Worm (Caenorhabditis elegans): ENCODE data around the gene Y56A3A.33.

Gene Y56A3A.33

DNA sequence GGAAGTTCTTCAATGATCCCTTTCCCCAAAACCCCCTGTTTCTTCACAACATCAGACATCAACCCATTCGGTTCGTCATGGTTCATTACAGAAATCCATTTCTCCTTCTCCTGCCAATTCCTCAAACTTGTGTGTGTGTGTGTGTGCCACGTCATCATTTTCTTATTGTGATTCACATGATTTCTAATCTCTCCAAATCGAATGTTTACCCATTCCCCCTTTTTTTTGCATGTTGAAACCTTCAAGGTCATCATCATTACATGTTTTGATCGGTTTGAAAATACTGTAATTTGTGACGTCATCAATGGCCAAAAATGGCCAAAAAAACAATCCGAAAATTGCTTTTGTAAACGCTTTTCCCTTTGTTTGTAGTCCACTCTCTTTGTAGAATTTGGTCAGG is 7.0 kb upstream of the Y56A3A.33 start:
- TF ChIP-seq sea-2 (GFP tag; optimal IDR thresholded peaks at IDR 0.05) (no peak), pha-4 (tag; optimal IDR thresholded peaks at IDR 0.05) (peak; percentile 10), egl-5 (tag; optimal IDR thresholded peaks at IDR 0.05) (peak; percentile 53), ztf-11 (tag; optimal IDR thresholded peaks at IDR 0.05) (no peak), nhr-25 (tag; optimal IDR thresholded peaks at IDR 0.05) (peak; percentile 64)

DNA sequence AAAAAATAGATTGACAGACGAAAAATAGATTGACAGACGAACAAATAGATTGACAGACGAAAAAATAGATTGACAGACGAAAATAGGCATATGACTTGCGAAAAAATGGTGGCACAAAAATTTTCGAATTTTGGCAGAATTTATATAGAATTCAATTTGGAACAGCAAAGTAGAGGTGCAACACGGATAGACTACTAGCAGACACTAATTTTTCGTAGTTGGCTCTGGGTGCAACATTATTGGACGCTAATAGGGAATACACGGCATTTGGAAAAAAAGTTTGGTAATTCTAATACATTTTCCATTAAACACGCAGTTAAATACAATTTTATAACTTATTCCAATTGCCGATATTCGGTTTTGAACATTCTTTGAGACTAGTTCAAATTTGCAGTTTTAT is 6.6 kb upstream of the Y56A3A.33 start:
- TF ChIP-seq R02D3.7 (tag; optimal IDR thresholded peaks at IDR 0.05), result no peak
- no peak for TF ChIP-seq ZK546.5 (tag; optimal IDR thresholded peaks at IDR 0.05)
- no peak for TF ChIP-seq eor-1 (tag; optimal IDR thresholded peaks at IDR 0.05)
- no peak for TF ChIP-seq pqm-1 (tag; optimal IDR thresholded peaks at IDR 0.05)
- TF ChIP-seq mdl-1 (tag; optimal IDR thresholded peaks at IDR 0.05), result no peak
- no peak for TF ChIP-seq zag-1 (tag; optimal IDR thresholded peaks at IDR 0.05)
- no peak for TF ChIP-seq nhr-237 (tag; optimal IDR thresholded peaks at IDR 0.05)
- no peak for TF ChIP-seq unc-39 (tag; optimal IDR thresholded peaks at IDR 0.05)
- no peak for TF ChIP-seq nhr-25 (tag; optimal IDR thresholded peaks at IDR 0.05)
- no peak for TF ChIP-seq ztf-4 (tag; optimal IDR thresholded peaks at IDR 0.05)
- no peak for TF ChIP-seq ceh-16 (tag; optimal IDR thresholded peaks at IDR 0.05)

DNA sequence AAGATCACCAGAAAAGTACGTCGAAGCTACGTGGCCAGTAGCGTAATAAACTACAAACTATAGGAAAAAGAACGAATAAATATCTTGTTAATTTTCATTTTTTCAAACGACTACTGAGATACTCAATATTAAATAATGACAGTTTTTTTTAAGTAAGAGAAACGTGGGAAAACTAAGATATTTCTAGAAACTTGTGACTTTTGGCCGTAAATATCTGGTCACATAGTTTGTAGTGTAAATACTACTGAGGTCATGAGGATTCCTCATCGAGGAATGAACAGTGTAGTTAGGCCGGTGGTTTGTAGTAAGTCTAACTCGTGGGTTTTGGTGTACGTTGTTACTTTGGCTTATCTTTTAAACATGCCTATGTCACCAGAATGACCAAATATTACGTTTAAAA is 2.3 kb upstream of the Y56A3A.33 start:
- TF ChIP-seq pha-4 (tag; optimal IDR thresholded peaks at IDR 0.05), result peak; percentile 1

DNA sequence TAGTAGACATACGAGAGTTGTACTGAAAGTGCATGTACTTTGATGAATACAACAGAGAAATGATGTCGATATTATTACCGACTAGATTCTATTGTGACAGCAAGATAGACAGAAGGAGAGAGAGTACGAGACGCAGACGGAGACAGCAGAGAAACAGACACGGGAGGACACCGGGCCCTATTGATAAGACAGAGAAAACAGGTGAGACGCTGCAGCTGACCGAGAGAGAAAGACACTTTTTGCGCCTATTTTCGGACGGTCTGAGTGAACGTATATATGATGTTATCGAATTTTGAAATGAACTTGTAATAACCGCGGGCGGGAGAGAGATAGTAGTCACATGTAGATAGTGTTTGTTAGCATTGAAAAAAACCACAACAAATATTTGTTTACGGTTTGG is 514 bp upstream of the Y56A3A.33 start:
- no peak for TF ChIP-seq nhr-67 (tag; optimal IDR thresholded peaks at IDR 0.05)
- TF ChIP-seq tbx-2 (tag; optimal IDR thresholded peaks at IDR 0.05), result no peak
- TF ChIP-seq pha-4 (tag; optimal IDR thresholded peaks at IDR 0.05), result peak; percentile 89
- TF ChIP-seq nhr-12 (tag; optimal IDR thresholded peaks at IDR 0.05), result no peak
- no peak for TF ChIP-seq lin-39 (tag; optimal IDR thresholded peaks at IDR 0.05)
- no peak for TF ChIP-seq fkh-2 (tag; optimal IDR thresholded peaks at IDR 0.05)
- peak; percentile 9 for TF ChIP-seq hmg-11 (tag; optimal IDR thresholded peaks at IDR 0.05)
- no peak for TF ChIP-seq nhr-28 (tag; optimal IDR thresholded peaks at IDR 0.05)
- TF ChIP-seq ZK546.5 (tag; optimal IDR thresholded peaks at IDR 0.05), result no peak
- no peak for TF ChIP-seq ama-1 (optimal IDR thresholded peaks at IDR 0.05)
- no peak for TF ChIP-seq zag-1 (tag; optimal IDR thresholded peaks at IDR 0.05)
- no peak for TF ChIP-seq fos-1 (tag; optimal IDR thresholded peaks at IDR 0.05)
- peak; percentile 60 for TF ChIP-seq nhr-25 (tag; optimal IDR thresholded peaks at IDR 0.05)
- no peak for TF ChIP-seq nhr-76 (tag; optimal IDR thresholded peaks at IDR 0.05)
- no peak for TF ChIP-seq ceh-82 (tag; optimal IDR thresholded peaks at IDR 0.05)
- no peak for TF ChIP-seq skn-1 (tag; optimal IDR thresholded peaks at IDR 0.05)
- no peak for TF ChIP-seq ceh-9 (tag; optimal IDR thresholded peaks at IDR 0.05)
- peak; percentile 69 for TF ChIP-seq nhr-23 (tag; optimal IDR thresholded peaks at IDR 0.05)
- TF ChIP-seq egl-5 (tag; optimal IDR thresholded peaks at IDR 0.05), result no peak
- no peak for TF ChIP-seq sea-2 (GFP tag; optimal IDR thresholded peaks at IDR 0.05)
- peak in 1 of 3 experiments; percentile 48 for TF ChIP-seq elt-3 (tag; optimal IDR thresholded peaks at IDR 0.05)
- no peak for TF ChIP-seq nhr-43 (tag; optimal IDR thresholded peaks at IDR 0.05; ENCODE audit: poor library complexity, severe bottlenecking)
- no peak for TF ChIP-seq nhr-77 (tag; optimal IDR thresholded peaks at IDR 0.05)
- TF ChIP-seq nfya-1 (tag; optimal IDR thresholded peaks at IDR 0.05; ENCODE audit: insufficient read depth), result peak; percentile 63
- no peak for TF ChIP-seq elt-1 (tag; optimal IDR thresholded peaks at IDR 0.05)
- TF ChIP-seq fkh-10 (GFP tag; optimal IDR thresholded peaks at IDR 0.05), result no peak
- TF ChIP-seq jun-1 (tag; optimal IDR thresholded peaks at IDR 0.05), result peak; percentile 90
- no peak for TF ChIP-seq unc-39 (tag; optimal IDR thresholded peaks at IDR 0.05)
- peak; percentile 56 for TF ChIP-seq lin-15B (tag; optimal IDR thresholded peaks at IDR 0.05)
- peak; percentile 37 for TF ChIP-seq unc-62 (GFP tag; optimal IDR thresholded peaks at IDR 0.05)
- TF ChIP-seq R02D3.7 (tag; optimal IDR thresholded peaks at IDR 0.05), result no peak
- peak; percentile 89 for TF ChIP-seq pqm-1 (tag; optimal IDR thresholded peaks at IDR 0.05)
- TF ChIP-seq aly-2 (tag; optimal IDR thresholded peaks at IDR 0.05), result no peak
- TF ChIP-seq ztf-4 (tag; optimal IDR thresholded peaks at IDR 0.05), result no peak
- TF ChIP-seq nhr-237 (tag; optimal IDR thresholded peaks at IDR 0.05), result no peak
- TF ChIP-seq ztf-11 (tag; optimal IDR thresholded peaks at IDR 0.05), result no peak
- TF ChIP-seq snpc-4 (tag; optimal IDR thresholded peaks at IDR 0.05), result peak; percentile 17
- no peak for TF ChIP-seq mml-1 (tag; optimal IDR thresholded peaks at IDR 0.05)
- TF ChIP-seq daf-12 (tag; optimal IDR thresholded peaks at IDR 0.05), result no peak
- no peak for TF ChIP-seq ceh-16 (tag; optimal IDR thresholded peaks at IDR 0.05)
- peak; percentile 63 for TF ChIP-seq ceh-28 (tag; optimal IDR thresholded peaks at IDR 0.05)
- TF ChIP-seq eor-1 (tag; optimal IDR thresholded peaks at IDR 0.05), result no peak
- TF ChIP-seq egl-27 (tag; optimal IDR thresholded peaks at IDR 0.05), result no peak
- no peak for TF ChIP-seq mdl-1 (tag; optimal IDR thresholded peaks at IDR 0.05)
- TF ChIP-seq nhr-11 (tag; optimal IDR thresholded peaks at IDR 0.05), result no peak
- peak; percentile 93 for TF ChIP-seq elt-2 (tag; optimal IDR thresholded peaks at IDR 0.05)
- TF ChIP-seq lsy-12 (tag; optimal IDR thresholded peaks at IDR 0.05), result no peak
